Worm (Caenorhabditis elegans): ENCODE results near the gene sdz-32.
A peak's percentile ranks its signal among the peaks of the same experiment; 100 is the strongest.

sdz-32 gene

DNA sequence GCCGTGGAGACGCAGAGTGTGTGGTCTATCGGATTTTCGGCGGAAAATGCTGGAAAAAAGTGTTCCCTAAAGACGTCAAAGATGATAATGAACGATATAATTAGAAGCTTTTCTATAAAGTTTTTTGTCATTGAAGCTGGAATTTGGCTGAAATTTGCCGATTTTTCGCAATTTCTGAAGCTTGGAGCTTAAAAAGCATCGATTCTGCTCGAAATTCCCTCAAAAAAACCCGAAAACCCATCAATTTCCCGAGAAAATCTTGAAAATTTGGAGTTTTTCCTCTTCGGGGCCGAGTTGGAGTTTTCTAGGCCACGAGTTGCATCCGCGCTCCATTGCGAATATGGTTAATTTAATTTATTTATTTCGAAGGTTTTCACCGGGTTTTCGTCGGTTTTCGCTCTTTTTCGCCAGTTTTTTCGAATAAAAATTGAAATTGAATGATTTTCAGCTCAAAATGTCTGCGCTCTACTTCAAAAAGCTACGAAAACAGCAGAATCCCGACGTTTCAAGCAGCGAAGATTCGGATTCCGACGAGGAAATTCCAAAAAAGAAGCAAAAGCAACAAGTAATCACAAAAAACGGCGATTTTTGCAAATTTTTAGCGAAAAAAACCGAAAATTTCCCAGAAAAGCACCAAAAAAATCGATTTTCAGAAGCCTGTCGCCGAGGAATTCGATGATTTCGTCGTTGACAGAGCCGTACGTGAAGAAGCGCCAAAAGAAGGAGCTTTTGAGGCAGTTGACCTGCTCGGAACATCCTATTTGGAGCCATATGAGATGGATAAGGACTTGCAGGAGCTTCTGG is 28.9 kb downstream of the sdz-32 start, which contains the start of the genes col-71 and Y49F6B.2 (continued):
- TF ChIP-seq Y67H2A.10 (GFP tag; conservative IDR thresholded peaks at IDR 0.05) (0 out of 2 replicates have a peak, but pooled peaks have one; percentile 50), cebp-2 (GFP tag; IDR thresholded peaks at IDR 0.05) (no peak), mcd-1 (GFP tag; IDR thresholded peaks at IDR 0.05) (peak; percentile 98), rec-8 (tag; optimal IDR thresholded peaks at IDR 0.05) (peak; percentile 37 to 49), madf-6 (GFP tag; IDR thresholded peaks at IDR 0.05) (peak; percentile 63), let-526 (GFP tag; IDR thresholded peaks at IDR 0.05) (0 out of 2 replicates have a peak, but pooled peaks have one; percentile 8), Y53F4B.3 (GFP tag; IDR thresholded peaks at IDR 0.05) (no peak), ceh-40 (GFP tag; IDR thresholded peaks at IDR 0.05) (no peak), K11D2.4 (GFP tag; IDR thresholded peaks at IDR 0.05) (peak; percentile 69; the same call in 1 of the 2 replicates), lin-40 (tag; optimal IDR thresholded peaks at IDR 0.05) (peak; percentile 48), aptf-2 (GFP tag; conservative IDR thresholded peaks at IDR 0.05) (0 out of 2 replicates have a peak, but pooled peaks have one; percentile 22), nfya-2 (GFP tag; IDR thresholded peaks at IDR 0.05) (no peak), ceh-100 (GFP tag; IDR thresholded peaks at IDR 0.05) (peak; percentile 39), athp-1 (tag; optimal IDR thresholded peaks at IDR 0.05) (peak; percentile 58), sdz-38 (tag; optimal IDR thresholded peaks at IDR 0.05) (no peak), snpc-4 (GFP tag; optimal IDR thresholded peaks at IDR 0.05) (no peak), snpc-4 (tag; optimal IDR thresholded peaks at IDR 0.05) (peak in 2 of 4 experiments; percentile 19 to 34), lsy-27 (tag; optimal IDR thresholded peaks at IDR 0.05; ENCODE audit: borderline replicate concordance, insufficient read depth) (no peak), attf-3 (GFP tag; conservative IDR thresholded peaks at IDR 0.05) (peak; percentile 69), ceh-27 (GFP tag; optimal IDR thresholded peaks at IDR 0.05) (peak; percentile 72), tbp1 (GFP tag; optimal IDR thresholded peaks at IDR 0.05) (peak; percentile 49), pbrm-1 (GFP tag; IDR thresholded peaks at IDR 0.05) (peak; percentile 58; the same call in 1 of the 2 replicates), cebp-1 (GFP tag; IDR thresholded peaks at IDR 0.05) (no peak), cebp-1 (tag; optimal IDR thresholded peaks at IDR 0.05) (peak; percentile 53), F33H1.4 (GFP tag; IDR thresholded peaks at IDR 0.05) (peak; percentile 54), tlf-1 (GFP tag; optimal IDR thresholded peaks at IDR 0.05) (peak; percentile 18), dox-1 (GFP tag; IDR thresholded peaks at IDR 0.05) (peak; percentile 92)

DNA sequence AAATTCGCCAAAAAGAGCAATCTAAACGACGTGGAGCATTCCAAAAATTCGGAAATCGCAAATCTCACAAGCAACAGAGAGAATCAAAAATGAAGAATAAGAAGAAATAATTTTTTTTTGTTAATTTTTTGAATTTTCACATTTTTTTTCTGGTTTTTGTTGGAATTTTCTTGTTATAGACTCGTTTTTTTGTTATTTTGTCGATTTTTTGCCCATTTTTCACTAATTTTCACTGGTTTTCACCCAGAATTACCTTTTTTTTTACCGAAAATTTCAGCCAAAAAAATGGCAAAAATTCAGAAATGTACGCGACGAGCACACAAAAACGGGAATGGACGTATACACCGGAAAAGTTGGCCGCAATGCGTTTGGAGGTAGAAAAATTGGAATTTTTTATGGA is 30.9 kb downstream of the sdz-32 start, which contains the start of gene cyh-1:
TSS of gene cyh-1 (plus strand) at position 301 of the 400 bp plus-strand sequence.
- TF ChIP-seq xnd-1 (tag; optimal IDR thresholded peaks at IDR 0.05) = no peak

DNA sequence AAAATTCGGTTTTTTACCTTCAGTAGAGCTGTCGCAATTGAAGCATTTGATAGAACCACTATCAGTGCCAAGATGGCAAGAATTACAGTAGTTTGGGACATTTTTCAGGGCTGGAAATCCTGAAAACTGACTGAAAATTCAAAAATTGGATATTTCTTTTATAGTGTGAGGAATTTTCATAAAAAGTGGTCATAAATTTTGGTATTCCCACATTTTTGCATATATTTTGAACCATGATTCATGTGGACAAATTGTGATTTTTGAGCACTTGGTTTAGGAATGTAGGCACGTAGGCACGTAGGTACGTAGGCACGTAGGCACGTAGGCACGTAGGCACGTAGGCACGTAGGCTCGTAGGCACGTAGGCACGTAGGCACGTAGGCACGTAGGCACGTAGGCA is 38.4 kb downstream of the sdz-32 start, which contains the start of gene Y49F6B.19:
TSS of gene Y49F6B.19 (minus strand) at position 101 of the 400 bp plus-strand sequence.
- no peak for TF ChIP-seq lin-26 (GFP tag; IDR thresholded peaks at IDR 0.05)
- TF ChIP-seq let-607 (tag; optimal IDR thresholded peaks at IDR 0.05) = no peak
- TF ChIP-seq F23B12.7 (tag; optimal IDR thresholded peaks at IDR 0.05; ENCODE audit: insufficient read depth) = no peak
- TF ChIP-seq ztf-26 (tag; optimal IDR thresholded peaks at IDR 0.05) = no peak
- no peak for TF ChIP-seq ztf-22 (GFP tag; optimal IDR thresholded peaks at IDR 0.05)
- no peak for TF ChIP-seq nhr-179 (tag; optimal IDR thresholded peaks at IDR 0.05)
- no peak for TF ChIP-seq lsy-27 (tag; optimal IDR thresholded peaks at IDR 0.05; ENCODE audit: borderline replicate concordance, insufficient read depth)
- no peak for TF ChIP-seq tbx-9 (tag; optimal IDR thresholded peaks at IDR 0.05; ENCODE audit: borderline replicate concordance)
- TF ChIP-seq egl-44 (GFP tag; IDR thresholded peaks at IDR 0.05) = no peak
- TF ChIP-seq K11D2.4 (GFP tag; IDR thresholded peaks at IDR 0.05) = no peak
- no peak for TF ChIP-seq T07F8.4 (tag; optimal IDR thresholded peaks at IDR 0.05)
- no peak for TF ChIP-seq rpc-1 (optimal IDR thresholded peaks at IDR 0.05)
- TF ChIP-seq rpc-1 (tag; optimal IDR thresholded peaks at IDR 0.05) = no peak
- TF ChIP-seq lag-1 (GFP tag; IDR thresholded peaks at IDR 0.05) = no peak
- no peak for TF ChIP-seq T26A5.8 (tag; optimal IDR thresholded peaks at IDR 0.05)
